Fruit fly (Drosophila melanogaster): ENCODE measurements around the gene Faf2.

Gene Faf2

DNA sequence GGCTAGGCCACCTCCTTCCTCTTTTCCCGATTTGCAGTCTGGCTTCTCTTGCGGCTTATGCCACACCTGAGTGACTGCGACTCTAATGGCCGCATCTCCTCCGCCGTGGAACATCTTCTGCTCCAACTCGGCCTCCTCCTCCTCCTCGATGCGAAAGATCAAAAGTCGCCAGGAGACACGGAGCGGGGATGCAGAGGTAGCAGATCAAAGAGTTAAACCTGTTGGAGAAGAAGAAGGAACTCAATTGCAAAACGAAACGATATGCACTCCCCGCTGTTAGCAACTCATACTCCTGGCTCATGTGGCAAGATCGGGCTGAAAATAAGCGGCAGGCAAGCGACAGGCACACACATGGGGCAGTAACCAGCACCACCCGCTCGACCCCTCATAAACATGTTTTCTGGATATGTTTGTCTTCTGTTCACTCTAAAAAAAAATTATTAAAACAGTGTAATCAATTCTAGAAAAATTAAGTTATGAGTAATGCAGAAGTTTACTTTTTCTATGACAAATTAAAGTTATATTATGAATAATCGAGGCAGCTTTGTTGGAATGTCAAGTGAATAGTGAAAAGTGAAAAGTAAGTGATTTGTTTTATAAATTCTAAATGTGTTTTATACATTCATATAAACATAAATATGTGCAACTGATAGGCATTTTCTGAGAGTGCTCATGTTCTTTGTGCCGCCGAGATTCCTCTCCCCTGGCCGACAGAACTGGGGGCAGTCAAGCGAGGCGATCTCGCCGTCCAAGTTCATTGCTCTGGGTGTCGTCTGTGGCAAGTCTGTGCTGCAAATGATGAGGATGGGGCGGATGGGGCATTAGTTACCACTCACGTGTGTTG is 43.6 kb downstream of the Faf2 start:
- TF ChIP-seq CG15710 (tag; optimal IDR thresholded peaks at IDR 0.05), result peak; percentile 86
- TF ChIP-seq CG13204 (GFP tag; optimal IDR thresholded peaks at IDR 0.05), result peak; percentile 70
- TF ChIP-seq CG8159 (tag; optimal IDR thresholded peaks at IDR 0.05), result peak; percentile 92
- TF ChIP-seq CG12605 (GFP tag; IDR thresholded peaks at IDR 0.05), result no peak; the same call in 1 of the 2 replicates
- peak; percentile 31 for TF ChIP-seq Pif1B (GFP tag; optimal IDR thresholded peaks at IDR 0.05)
- TF ChIP-seq Ets98B (GFP tag; IDR thresholded peaks at IDR 0.05), result no peak; the same call in 1 of the 2 replicates
- peak; percentile 82 for TF ChIP-seq Snoo (tag; optimal IDR thresholded peaks at IDR 0.05)
- 0 out of 3 replicates have a peak, but pooled peaks have one; percentile 18 for TF ChIP-seq fd96Ca (GFP tag; IDR thresholded peaks at IDR 0.05)
- TF ChIP-seq EcR (GFP tag; optimal IDR thresholded peaks at IDR 0.05), result peak; percentile 96
- TF ChIP-seq CG14655 (GFP tag; optimal IDR thresholded peaks at IDR 0.05), result peak; percentile 92
- peak; percentile 77 for TF ChIP-seq D1 (tag; optimal IDR thresholded peaks at IDR 0.05)
- peak; percentile 20; the same call in 2 of the 3 replicates for TF ChIP-seq CG4496 (GFP tag; IDR thresholded peaks at IDR 0.05)
- TF ChIP-seq Pif1A (GFP tag; optimal IDR thresholded peaks at IDR 0.05), result peak; percentile 61
- TF ChIP-seq gl (tag; optimal IDR thresholded peaks at IDR 0.05), result peak; percentile 49
- TF ChIP-seq CG8301 (tag; optimal IDR thresholded peaks at IDR 0.05), result peak; percentile 88
- no peak for TF ChIP-seq CG32121 (GFP tag; IDR thresholded peaks at IDR 0.05)
- peak; percentile 83 for TF ChIP-seq CG34367 (tag; optimal IDR thresholded peaks at IDR 0.05)
- no peak for TF ChIP-seq CG10348 (GFP tag; IDR thresholded peaks at IDR 0.05)
- peak; percentile 89 for TF ChIP-seq CG9948 (tag; optimal IDR thresholded peaks at IDR 0.05)
- peak; percentile 87 for TF ChIP-seq CG17806 (tag; optimal IDR thresholded peaks at IDR 0.05)
- TF ChIP-seq rn (GFP tag; IDR thresholded peaks at IDR 0.05), result no peak

DNA sequence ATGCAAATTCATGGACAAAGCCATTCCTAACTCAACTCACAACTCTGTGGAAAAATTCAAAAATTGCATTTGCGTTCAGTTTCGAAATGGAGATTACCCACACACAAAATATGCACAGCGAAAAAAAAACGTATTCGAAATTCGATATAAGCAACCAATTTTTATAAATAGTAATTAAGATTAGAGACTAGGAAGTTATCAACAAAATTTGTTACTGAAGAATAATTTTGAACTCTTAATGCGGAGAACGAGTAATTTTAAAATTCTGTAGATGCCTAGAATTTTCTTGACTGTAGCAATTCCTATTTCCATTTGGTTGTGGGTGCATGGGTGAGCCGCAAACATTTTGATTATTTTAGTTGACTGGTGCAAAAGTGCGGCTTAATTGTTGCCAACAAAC is 45.1 kb downstream of the Faf2 start:
- no peak for TF ChIP-seq CG12605 (GFP tag; IDR thresholded peaks at IDR 0.05)
- no peak for TF ChIP-seq CG13204 (GFP tag; optimal IDR thresholded peaks at IDR 0.05)
- no peak for TF ChIP-seq CG10348 (GFP tag; IDR thresholded peaks at IDR 0.05)
- no peak for TF ChIP-seq rn (GFP tag; IDR thresholded peaks at IDR 0.05)
- no peak for TF ChIP-seq CG8159 (tag; optimal IDR thresholded peaks at IDR 0.05)
- TF ChIP-seq gl (tag; optimal IDR thresholded peaks at IDR 0.05), result no peak
- peak; percentile 35; the same call in 1 of the 2 replicates for TF ChIP-seq CG32121 (GFP tag; IDR thresholded peaks at IDR 0.05)
- TF ChIP-seq CG4496 (GFP tag; IDR thresholded peaks at IDR 0.05), result peak; percentile 34; the same call in 1 of the 3 replicates
- no peak for TF ChIP-seq EcR (GFP tag; optimal IDR thresholded peaks at IDR 0.05)
- TF ChIP-seq Pif1A (GFP tag; optimal IDR thresholded peaks at IDR 0.05), result peak; percentile 28
- TF ChIP-seq CG15710 (tag; optimal IDR thresholded peaks at IDR 0.05), result no peak
- TF ChIP-seq D1 (tag; optimal IDR thresholded peaks at IDR 0.05), result no peak
- no peak for TF ChIP-seq fd96Ca (GFP tag; IDR thresholded peaks at IDR 0.05)
- TF ChIP-seq Ets98B (GFP tag; IDR thresholded peaks at IDR 0.05), result peak; percentile 49
- TF ChIP-seq CG17806 (tag; optimal IDR thresholded peaks at IDR 0.05), result peak; percentile 23
- peak; percentile 49 for TF ChIP-seq CG14655 (GFP tag; optimal IDR thresholded peaks at IDR 0.05)
- no peak for TF ChIP-seq CG34367 (tag; optimal IDR thresholded peaks at IDR 0.05)
- peak; percentile 35 for TF ChIP-seq CG8301 (tag; optimal IDR thresholded peaks at IDR 0.05)
- peak; percentile 32 for TF ChIP-seq CG9948 (tag; optimal IDR thresholded peaks at IDR 0.05)
- TF ChIP-seq Pif1B (GFP tag; optimal IDR thresholded peaks at IDR 0.05), result no peak
- TF ChIP-seq Snoo (tag; optimal IDR thresholded peaks at IDR 0.05), result no peak

DNA sequence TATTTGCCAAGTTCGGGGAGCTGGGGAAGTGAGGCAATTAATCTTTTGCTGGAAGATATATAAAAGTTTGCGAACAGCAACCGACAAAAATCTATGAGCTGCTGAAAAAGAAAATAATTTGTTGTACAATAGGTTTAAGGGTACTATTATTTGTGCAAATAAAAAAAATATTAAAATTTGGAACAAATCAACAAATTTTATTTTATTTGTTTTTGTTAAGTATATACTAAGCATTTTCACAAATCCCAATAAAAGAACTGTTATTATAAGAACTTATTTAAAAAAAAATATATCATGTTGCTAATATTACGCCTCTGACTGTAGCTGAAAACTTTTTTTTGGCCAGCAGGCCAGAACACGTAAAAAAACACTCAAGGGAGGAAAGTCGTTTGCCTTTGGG is 50.4 kb downstream of the Faf2 start:
- TF ChIP-seq CG15710 (tag; optimal IDR thresholded peaks at IDR 0.05), result no peak
- TF ChIP-seq rn (GFP tag; IDR thresholded peaks at IDR 0.05), result no peak
- no peak for TF ChIP-seq CG9948 (tag; optimal IDR thresholded peaks at IDR 0.05)
- TF ChIP-seq CG17806 (tag; optimal IDR thresholded peaks at IDR 0.05), result no peak
- TF ChIP-seq CG4496 (GFP tag; IDR thresholded peaks at IDR 0.05), result no peak
- no peak for TF ChIP-seq Pif1A (GFP tag; optimal IDR thresholded peaks at IDR 0.05)
- no peak for TF ChIP-seq CG34367 (tag; optimal IDR thresholded peaks at IDR 0.05)
- no peak for TF ChIP-seq Pif1B (GFP tag; optimal IDR thresholded peaks at IDR 0.05)
- TF ChIP-seq D1 (tag; optimal IDR thresholded peaks at IDR 0.05), result no peak
- no peak for TF ChIP-seq CG10348 (GFP tag; IDR thresholded peaks at IDR 0.05)
- no peak for TF ChIP-seq CG32121 (GFP tag; IDR thresholded peaks at IDR 0.05)
- no peak for TF ChIP-seq CG12605 (GFP tag; IDR thresholded peaks at IDR 0.05)
- TF ChIP-seq EcR (GFP tag; optimal IDR thresholded peaks at IDR 0.05), result no peak
- TF ChIP-seq fd96Ca (GFP tag; IDR thresholded peaks at IDR 0.05), result no peak

- TF ChIP-seq D1 (tag; optimal IDR thresholded peaks at IDR 0.05), result no peak
- TF ChIP-seq Pif1A (GFP tag; optimal IDR thresholded peaks at IDR 0.05), result no peak
- TF ChIP-seq CG14655 (GFP tag; optimal IDR thresholded peaks at IDR 0.05), result no peak
- no peak for TF ChIP-seq CG8159 (tag; optimal IDR thresholded peaks at IDR 0.05)
- TF ChIP-seq CG9948 (tag; optimal IDR thresholded peaks at IDR 0.05), result no peak
- no peak for TF ChIP-seq CG34367 (tag; optimal IDR thresholded peaks at IDR 0.05)
- no peak for TF ChIP-seq CG4496 (GFP tag; IDR thresholded peaks at IDR 0.05)
- TF ChIP-seq Snoo (tag; optimal IDR thresholded peaks at IDR 0.05), result no peak
- TF ChIP-seq CG12605 (GFP tag; IDR thresholded peaks at IDR 0.05), result no peak
- TF ChIP-seq Ets98B (GFP tag; IDR thresholded peaks at IDR 0.05), result no peak
- no peak for TF ChIP-seq CG32121 (GFP tag; IDR thresholded peaks at IDR 0.05)
- no peak for TF ChIP-seq CG17806 (tag; optimal IDR thresholded peaks at IDR 0.05)
- TF ChIP-seq gl (tag; optimal IDR thresholded peaks at IDR 0.05), result no peak
- no peak for TF ChIP-seq CG10348 (GFP tag; IDR thresholded peaks at IDR 0.05)
Observed at dm6 chr2L:18656691-18657237, 51.7 kb downstream of the Faf2 start.

Measured in whole organism, pupa.